Fruit fly (Drosophila melanogaster) whole organism, pupa: ENCODE data around the gene CG34462.

Experiments used
- CG10348 ChIP-seq: fragments of 200-800 bp; sonication (Bioruptor generic); IDR thresholded peaks from 2 replicates; pipeline ENCODE4 v1.3.6; 2022; ENCODE audit warnings: missing biosample characterization, missing genetic modification characterization
- CG12605 ChIP-seq: fragments of 200-800 bp; sonication (Bioruptor generic); IDR thresholded peaks from 2 replicates; pipeline ENCODE4 v1.3.6; 2022; ENCODE audit warnings: missing biosample characterization, missing genetic modification characterization
- CG13204 ChIP-seq: fragments of 200-800 bp; sonication (Bioruptor generic); optimal IDR thresholded peaks from 2 replicates; lab custom pipeline; 2018; ENCODE audit warnings: missing biosample characterization, mild to moderate bottlenecking, missing genetic modification characterization, moderate library complexity
- CG17806 ChIP-seq: fragments of 200-800 bp; sonication (Bioruptor generic); optimal IDR thresholded peaks from 2 replicates; lab custom pipeline; 2018; ENCODE audit warnings: missing biosample characterization, mild to moderate bottlenecking, missing genetic modification characterization, moderate library complexity
- CG34367 ChIP-seq: fragments of 200-800 bp; sonication (Bioruptor generic); optimal IDR thresholded peaks from 2 replicates; lab custom pipeline; 2018; ENCODE audit warnings: missing biosample characterization, mild to moderate bottlenecking, missing genetic modification characterization
- CG8301 ChIP-seq: fragments of 200-800 bp; sonication (Bioruptor generic); optimal IDR thresholded peaks from 2 replicates; lab custom pipeline; 2018; ENCODE audit warnings: missing biosample characterization, mild to moderate bottlenecking, missing genetic modification characterization
- EcR ChIP-seq: fragments of 200-800 bp; sonication (Bioruptor generic); optimal IDR thresholded peaks from 3 replicates; lab custom pipeline; 2019; ENCODE audit warnings: missing biosample characterization, missing genetic modification characterization, mild to moderate bottlenecking, moderate library complexity, missing genetic modification reagents
- Pif1A ChIP-seq: fragments of 200-800 bp; sonication (Bioruptor generic); optimal IDR thresholded peaks from 3 replicates; lab custom pipeline; 2016; ENCODE audit warnings: missing biosample characterization, missing genetic modification characterization
- Snoo ChIP-seq: fragments of 200-800 bp; sonication (Bioruptor generic); optimal IDR thresholded peaks from 3 replicates; lab custom pipeline; 2017; ENCODE audit warnings: missing biosample characterization, mild to moderate bottlenecking, missing genetic modification characterization, inconsistent platforms
- fd96Ca ChIP-seq: fragments of 200-800 bp; sonication (Bioruptor generic); IDR thresholded peaks from 3 replicates; pipeline ENCODE4 v1.3.6; 2022; ENCODE audit warnings: missing biosample characterization, missing genetic modification characterization
- gl ChIP-seq: fragments of 200-800 bp; sonication (Bioruptor generic); optimal IDR thresholded peaks from 2 replicates; lab custom pipeline; 2018; ENCODE audit warnings: missing biosample characterization, mild to moderate bottlenecking, missing genetic modification characterization

DNA sequence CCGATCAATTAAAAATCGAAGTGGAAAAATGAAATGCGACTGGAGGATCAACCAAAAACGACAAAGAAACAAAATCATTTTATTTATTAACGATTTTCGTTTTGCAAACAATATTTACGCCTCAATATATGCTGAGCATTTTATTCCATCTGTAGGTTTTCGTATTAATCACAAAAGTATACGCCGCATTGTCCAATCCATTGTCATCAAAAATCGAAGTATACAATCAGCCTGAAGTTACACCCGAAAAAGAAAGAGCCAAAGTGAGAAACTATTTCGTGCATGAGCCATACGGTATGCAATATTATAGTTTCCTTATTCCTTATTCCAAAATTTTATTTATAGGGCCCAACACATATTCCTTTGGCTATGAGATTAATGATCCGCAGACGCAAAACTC, 622 bp downstream of the CG34462 start:
- TF ChIP-seq EcR (GFP tag; lab: Kevin White, UChicago) = no peak
- TF ChIP-seq CG34367 = no peak
- no peak for TF ChIP-seq CG8301 (tag; lab: Kevin White, UChicago)
- no peak for TF ChIP-seq CG10348 (GFP tag; lab: Robert Waterston, UW)
- no peak for TF ChIP-seq CG13204 (GFP tag; lab: Kevin White, UChicago)
- no peak for TF ChIP-seq CG12605 (GFP tag; lab: Robert Waterston, UW)
- no peak for TF ChIP-seq Snoo
- TF ChIP-seq Pif1A (GFP tag; lab: Kevin White, UChicago) = no peak
- TF ChIP-seq CG17806 (tag; lab: Kevin White, UChicago) = no peak
- no peak for TF ChIP-seq fd96Ca (GFP tag; lab: Robert Waterston, UW)
- no peak for TF ChIP-seq gl (tag; lab: Kevin White, UChicago)
